Fruit fly (Drosophila melanogaster): Measurements from ENCODE around the gene cno.

Gene cno

DNA sequence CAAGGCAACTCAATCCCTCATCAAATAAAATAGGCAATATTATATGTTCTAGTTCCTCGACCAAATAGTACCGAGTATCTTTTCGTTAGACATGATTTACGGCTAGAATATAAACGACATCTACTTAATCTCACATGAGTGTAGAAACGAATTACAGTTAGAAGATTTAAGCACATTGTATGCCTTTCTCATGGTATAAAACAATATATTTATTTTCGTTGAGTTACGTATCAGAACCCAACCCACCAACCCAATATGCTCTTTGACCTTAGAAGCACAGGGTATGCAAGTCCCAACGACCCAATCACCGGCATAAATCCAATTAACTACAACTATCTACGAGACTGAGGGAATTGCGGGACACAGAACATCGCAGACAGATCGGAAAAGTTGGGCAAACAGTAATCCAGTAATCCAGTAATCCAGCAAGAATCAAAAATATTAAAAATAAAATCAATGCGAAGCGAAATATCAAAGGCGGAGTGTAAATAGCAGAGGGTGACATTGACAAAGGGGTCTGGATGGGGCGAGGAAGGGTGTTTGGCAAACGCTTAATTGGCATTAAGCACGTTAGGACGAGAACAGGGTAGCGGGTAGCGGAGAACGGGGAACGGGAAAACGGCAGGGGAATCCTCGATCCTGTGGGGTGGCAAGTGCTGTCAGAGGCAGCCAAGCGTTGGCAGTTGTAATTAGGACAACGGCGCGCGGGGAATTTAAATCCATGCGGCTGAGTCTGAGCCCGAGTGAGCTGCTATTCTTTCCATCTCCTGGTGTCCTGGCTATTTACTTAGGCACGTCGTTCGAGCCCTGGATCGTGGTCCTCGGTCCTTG lies 94.8 kb downstream of the cno start:
- TF ChIP-seq CG6276 (GFP tag; optimal IDR thresholded peaks at IDR 0.05) (no peak), CG11294 (GFP tag; IDR thresholded peaks at IDR 0.05) (no peak), eg (GFP tag; IDR thresholded peaks at IDR 0.05) (no peak), svp (GFP tag) (no peak), net (GFP tag; optimal IDR thresholded peaks at IDR 0.05) (no peak), CG10669 (GFP tag; optimal IDR thresholded peaks at IDR 0.05) (no peak)

DNA sequence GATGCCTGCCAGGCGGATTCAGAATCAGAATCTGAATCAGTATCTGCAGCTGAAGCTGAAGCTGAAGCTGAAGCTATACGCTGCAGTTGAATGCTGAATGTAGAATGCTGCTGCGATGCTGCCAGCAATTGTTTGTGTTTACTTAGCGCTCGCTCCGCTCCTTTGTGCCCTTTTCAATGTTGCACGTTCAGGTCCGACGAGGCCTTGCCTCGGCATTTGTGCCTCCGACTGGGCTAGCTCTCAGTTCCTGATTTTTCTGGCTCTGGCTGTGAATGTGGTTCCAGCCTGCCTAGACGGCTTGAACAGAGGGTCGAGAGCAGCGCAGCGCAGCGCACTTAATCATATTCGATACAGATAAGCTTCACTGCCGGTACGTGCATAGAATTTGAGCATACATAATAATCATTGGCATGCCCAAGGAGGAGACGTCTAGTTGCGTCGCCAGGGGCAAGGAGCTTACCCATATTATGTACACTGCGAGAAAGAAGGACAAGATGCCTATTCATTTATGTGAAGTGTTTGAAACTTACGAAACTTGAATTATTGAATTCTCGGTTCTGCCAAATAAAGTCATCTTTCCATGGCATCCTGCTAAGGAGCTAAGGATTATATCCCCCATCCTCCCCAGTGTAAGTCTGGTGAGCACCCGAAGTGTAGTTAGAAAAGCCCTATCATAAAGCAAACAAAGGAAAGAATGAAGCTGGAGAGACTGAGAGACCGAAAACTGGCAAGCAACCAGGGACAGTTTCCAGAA lies 96.6 kb downstream of the cno start:
- TF ChIP-seq CG3032 (tag; optimal IDR thresholded peaks at IDR 0.05) (peak; percentile 85), CG8319 (GFP tag; optimal IDR thresholded peaks at IDR 0.05) (peak; percentile 1), CG10631 (GFP tag; optimal IDR thresholded peaks at IDR 0.05) (peak; percentile 87), CG15336 (GFP tag; IDR thresholded peaks at IDR 0.05) (peak; percentile 58), CG1621 (tag; optimal IDR thresholded peaks at IDR 0.05) (peak; percentile 77), CG6854 (GFP tag; optimal IDR thresholded peaks at IDR 0.05) (peak; percentile 20), cyc (GFP tag; optimal IDR thresholded peaks at IDR 0.05) (peak; percentile 16), topi (GFP tag; optimal IDR thresholded peaks at IDR 0.05) (peak; percentile 15), CG6792 (GFP tag; optimal IDR thresholded peaks at IDR 0.05) (peak; percentile 54), CG34406 (GFP tag; optimal IDR thresholded peaks at IDR 0.05) (peak; percentile 32), Sox14 (GFP tag; optimal IDR thresholded peaks at IDR 0.05) (peak; percentile 89), eg (GFP tag; IDR thresholded peaks at IDR 0.05) (peak; percentile 65; the same call in 2 of the 3 replicates), CG16779 (tag; optimal IDR thresholded peaks at IDR 0.05) (peak; percentile 76), CG6163 (GFP tag; IDR thresholded peaks at IDR 0.05) (peak; percentile 85), Eip93F (GFP tag; optimal IDR thresholded peaks at IDR 0.05) (no peak), fd85E (GFP tag; optimal IDR thresholded peaks at IDR 0.05) (no peak), Gug (GFP tag; IDR thresholded peaks at IDR 0.05) (peak; percentile 63), Lpt (GFP tag; optimal IDR thresholded peaks at IDR 0.05) (peak; percentile 55), CG10669 (GFP tag; optimal IDR thresholded peaks at IDR 0.05) (peak; percentile 81), CG6276 (GFP tag; optimal IDR thresholded peaks at IDR 0.05) (peak; percentile 25), CG7368 (GFP tag; optimal IDR thresholded peaks at IDR 0.05) (peak; percentile 45), CG32006 (GFP tag; optimal IDR thresholded peaks at IDR 0.05) (peak; percentile 55), Smox (GFP tag; optimal IDR thresholded peaks at IDR 0.05) (peak; percentile 27), ss (GFP tag; optimal IDR thresholded peaks at IDR 0.05) (peak; percentile 49 to 57), Eip78C (GFP tag) (peak; percentile 82), CG11762 (GFP tag; optimal IDR thresholded peaks at IDR 0.05; ENCODE audit: insufficient read depth) (peak; percentile 52), net (GFP tag; optimal IDR thresholded peaks at IDR 0.05) (peak; percentile 49), lz (GFP tag; optimal IDR thresholded peaks at IDR 0.05) (peak; percentile 21), acj6 (GFP tag; optimal IDR thresholded peaks at IDR 0.05) (peak; percentile 71), CG4318 (GFP tag; optimal IDR thresholded peaks at IDR 0.05) (peak; percentile 23), fd59A (GFP tag; optimal IDR thresholded peaks at IDR 0.05) (peak; percentile 80), Blimp-1 (GFP tag; optimal IDR thresholded peaks at IDR 0.05) (no peak), Hr38 (GFP tag; optimal IDR thresholded peaks at IDR 0.05) (no peak), CG9139 (GFP tag; optimal IDR thresholded peaks at IDR 0.05) (peak; percentile 42), Ets21C (GFP tag; optimal IDR thresholded peaks at IDR 0.05) (no peak), salr (GFP tag; optimal IDR thresholded peaks at IDR 0.05) (peak; percentile 70), CG6808 (GFP tag; optimal IDR thresholded peaks at IDR 0.05) (peak; percentile 77), Sox15 (GFP tag; optimal IDR thresholded peaks at IDR 0.05) (no peak), dsx (GFP tag; optimal IDR thresholded peaks at IDR 0.05; ENCODE audit: poor library complexity, severe bottlenecking) (peak; percentile 79), Eip75B (GFP tag; optimal IDR thresholded peaks at IDR 0.05) (peak; percentile 73), CG8119 (GFP tag; IDR thresholded peaks at IDR 0.05) (peak; percentile 73), CG11294 (GFP tag; IDR thresholded peaks at IDR 0.05) (0 out of 2 replicates have a peak, but pooled peaks have one; percentile 25), fkh (GFP tag; optimal IDR thresholded peaks at IDR 0.05) (no peak), CG3919 (GFP tag; optimal IDR thresholded peaks at IDR 0.05) (peak; percentile 85)
